Worm (Caenorhabditis elegans) whole organism, L1 larva: ENCODE results near the gene srw-66.

Source experiments
- alr-1 ChIP-seq: fragments of 200-800 bp; sonication (Bioruptor generic); optimal IDR thresholded peaks from 2 replicates; lab custom pipeline; 2018; ENCODE audit warnings: borderline replicate concordance, mild to moderate bottlenecking, missing genetic modification characterization, missing compliant biosample characterization
- fkh-10 ChIP-seq: sonication (generic microtip); optimal IDR thresholded peaks from 2 replicates; lab custom pipeline; 2017; ENCODE audit warnings: missing biosample characterization, missing genetic modification reagents, missing genetic modification characterization
- lsy-2 ChIP-seq, 2 experiments: fragments of 150-350 bp; optimal IDR thresholded peaks; 2 replicates each; lab custom pipeline; 2014; ENCODE audit warnings: missing biosample characterization in 2 of 2, missing genetic modification characterization in 2 of 2
- swsn-7 ChIP-seq: sonication (generic microtip); optimal IDR thresholded peaks from 2 replicates; lab custom pipeline; 2016; ENCODE audit warnings: missing genetic modification characterization, missing compliant biosample characterization

- TF ChIP-seq fkh-10 (GFP tag; lab: Kevin White, UChicago) (no peak), lsy-2 (tag; optimal IDR thresholded peaks at IDR 0.05; lab: Kevin White, UChicago) (no peak), alr-1 (tag; lab: Kevin White, UChicago) (no peak), swsn-7 (tag; lab: Kevin White, UChicago) (no peak)
These were observed 13.8 kb upstream of the srw-66 start, which contains the start of the genes Y57G7A.6 and Y57G7A.3 for ce11 chrII:1285514-1285913.
